Fruit fly (Drosophila melanogaster) whole organism, embryonic: ENCODE data around the gene L2HGDH.
A peak's percentile ranks its signal among the peaks of the same experiment; 100 is the strongest.

ENCODE experiments used
- CG10267 ChIP-seq: fragments of 200-800 bp; sonication (Bioruptor generic); optimal IDR thresholded peaks from 2 replicates; lab custom pipeline; 2018; ENCODE audit warnings: missing biosample characterization, mild to moderate bottlenecking, missing genetic modification characterization, moderate library complexity
- CG10462 ChIP-seq: fragments of 200-800 bp; sonication (Bioruptor generic); optimal IDR thresholded peaks from 2 replicates; lab custom pipeline; 2016; ENCODE audit warnings: missing biosample characterization, missing genetic modification characterization
- CG11695 ChIP-seq: fragments of 200-800 bp; sonication (Bioruptor generic); IDR thresholded peaks from 3 replicates; pipeline ENCODE4 v1.3.6; 2022; ENCODE audit warnings: missing biosample characterization, missing genetic modification characterization
- CG11696 ChIP-seq: fragments of 200-800 bp; sonication (Bioruptor generic); IDR thresholded peaks from 2 replicates; pipeline ENCODE4 v1.3.6; 2022; ENCODE audit warnings: missing biosample characterization, missing genetic modification characterization
- CG11723 ChIP-seq: fragments of 200-800 bp; sonication (Bioruptor generic); optimal IDR thresholded peaks from 2 replicates; lab custom pipeline; 2017; ENCODE audit warnings: missing biosample characterization, mild to moderate bottlenecking, missing genetic modification characterization
- CG13894 ChIP-seq: fragments of 200-800 bp; sonication (Bioruptor generic); optimal IDR thresholded peaks from 3 replicates; lab custom pipeline; 2018; ENCODE audit warnings: missing biosample characterization, mild to moderate bottlenecking, missing genetic modification characterization, moderate library complexity
- CG14050 ChIP-seq: fragments of 200-800 bp; sonication (Bioruptor generic); IDR thresholded peaks from 3 replicates; pipeline ENCODE4 v1.3.6; 2022; ENCODE audit warnings: missing biosample characterization, missing genetic modification characterization
- CG1603 ChIP-seq: fragments of 200-800 bp; sonication (Bioruptor generic); optimal IDR thresholded peaks from 2 replicates; lab custom pipeline; 2019; ENCODE audit warnings: missing biosample characterization, mild to moderate bottlenecking, missing genetic modification characterization, moderate library complexity
- CG16863 ChIP-seq: fragments of 200-800 bp; sonication (Bioruptor generic); optimal IDR thresholded peaks from 3 replicates; lab custom pipeline; 2016; ENCODE audit warnings: missing biosample characterization, missing genetic modification characterization
- CG17802 ChIP-seq: fragments of 200-800 bp; sonication (Bioruptor generic); optimal IDR thresholded peaks from 2 replicates; lab custom pipeline; 2018; ENCODE audit warnings: missing biosample characterization, mild to moderate bottlenecking, missing genetic modification characterization, moderate library complexity
- CG17829 ChIP-seq: fragments of 200-800 bp; optimal IDR thresholded peaks from 2 replicates; lab custom pipeline; 2019; ENCODE audit warnings: missing biosample characterization, mild to moderate bottlenecking, missing genetic modification characterization, moderate library complexity
- CG2678 ChIP-seq: fragments of 200-800 bp; sonication (Bioruptor generic); optimal IDR thresholded peaks from 3 replicates; lab custom pipeline; 2019; ENCODE audit warnings: missing biosample characterization, mild to moderate bottlenecking, missing genetic modification characterization, moderate library complexity
- CG32767 ChIP-seq: fragments of 200-800 bp; sonication (Bioruptor generic); IDR thresholded peaks from 2 replicates; pipeline ENCODE4 v1.3.6; 2022; ENCODE audit warnings: missing biosample characterization, missing genetic modification characterization
- CG3726 ChIP-seq: fragments of 200-800 bp; sonication (Bioruptor generic); IDR thresholded peaks from 3 replicates; pipeline ENCODE4, ENCODE4 v1.3.6; 2022; ENCODE audit warnings: missing biosample characterization, missing genetic modification characterization
- CG4404 ChIP-seq: fragments of 200-800 bp; sonication (Bioruptor generic); IDR thresholded peaks from 2 replicates; pipeline ENCODE4 v1.3.6; 2022; ENCODE audit warnings: missing biosample characterization, missing genetic modification characterization
- CG4707 ChIP-seq: fragments of 200-800 bp; sonication (Bioruptor generic); optimal IDR thresholded peaks from 2 replicates; lab custom pipeline; 2018; ENCODE audit warnings: missing biosample characterization, mild to moderate bottlenecking, missing genetic modification characterization, moderate library complexity
- CG8290 ChIP-seq, 3 experiments: fragments of 200-800 bp; sonication (Bioruptor generic); optimal IDR thresholded peaks; 2 replicates each; lab custom pipeline; 2016 to 2019; ENCODE audit warnings: missing biosample characterization in 3 of 3, missing genetic modification characterization in 3 of 3, mild to moderate bottlenecking in 2 of 3, moderate library complexity in 1 of 3
- CG8478 ChIP-seq: fragments of >200 bp; optimal IDR thresholded peaks from 2 replicates; lab custom pipeline; 2018
- Dip2 ChIP-seq: fragments of 200-800 bp; sonication (Bioruptor generic); IDR thresholded peaks from 2 replicates; pipeline ENCODE4 v1.3.6; 2022; ENCODE audit warnings: missing biosample characterization, missing genetic modification characterization
- Doc2 ChIP-seq: fragments of 200-800 bp; sonication (Bioruptor generic); IDR thresholded peaks from 2 replicates; pipeline ENCODE4 v1.3.6; 2022; ENCODE audit warnings: missing biosample characterization, missing genetic modification characterization
- Doc3 ChIP-seq: fragments of 200-800 bp; sonication (Bioruptor generic); IDR thresholded peaks from 3 replicates; pipeline ENCODE4 v1.3.6; 2022; ENCODE audit warnings: missing biosample characterization, missing genetic modification characterization; ENCODE audit not compliant: partially characterized antibody
- Drgx ChIP-seq: fragments of 200-800 bp; sonication (Bioruptor generic); IDR thresholded peaks from 2 replicates; pipeline ENCODE4 v1.3.6; 2022; ENCODE audit warnings: missing biosample characterization, missing genetic modification characterization
- Ets97D ChIP-seq: fragments of 200-800 bp; sonication (Bioruptor generic); optimal IDR thresholded peaks from 3 replicates; lab custom pipeline; 2016; ENCODE audit warnings: missing biosample characterization, missing genetic modification characterization
- Fer3 ChIP-seq: fragments of 200-800 bp; sonication (Bioruptor generic); optimal IDR thresholded peaks from 2 replicates; lab custom pipeline; 2018; ENCODE audit warnings: missing biosample characterization, mild to moderate bottlenecking, missing genetic modification characterization, moderate library complexity
- HmgD ChIP-seq: fragments of 200-800 bp; sonication (Bioruptor generic); optimal IDR thresholded peaks from 3 replicates; lab custom pipeline; 2016; ENCODE audit warnings: missing biosample characterization, missing genetic modification characterization
- Kr ChIP-seq: fragments of 200-800 bp; sonication (Bioruptor generic); optimal IDR thresholded peaks from 2 replicates; lab custom pipeline; 2017; ENCODE audit warnings: missing biosample characterization, mild to moderate bottlenecking, missing genetic modification characterization
- Med ChIP-seq: fragments of 200-800 bp; sonication (Bioruptor generic); peaks from one replicate; lab custom pipeline; 2016; ENCODE audit warnings: missing biosample characterization, missing genetic modification characterization, mild to moderate bottlenecking, inconsistent platforms, moderate library complexity
- Scr ChIP-seq: fragments of 200-800 bp; sonication (Bioruptor generic); IDR thresholded peaks from 2 replicates; pipeline ENCODE4 v1.3.6; 2022; ENCODE audit warnings: missing biosample characterization, missing genetic modification characterization; ENCODE audit not compliant: partially characterized antibody
- Sox102F ChIP-seq: fragments of 200-800 bp; sonication (Bioruptor generic); optimal IDR thresholded peaks from 2 replicates; lab custom pipeline; 2018; ENCODE audit warnings: missing biosample characterization, mild to moderate bottlenecking, missing genetic modification characterization, moderate library complexity
- Sry-δ ChIP-seq: fragments of 200-800 bp; sonication (Bioruptor generic); optimal IDR thresholded peaks from 2 replicates; lab custom pipeline; 2016; ENCODE audit warnings: missing biosample characterization, missing genetic modification characterization
- Trl ChIP-seq, 3 experiments: fragments of >200 bp in 2 of 3; fragments of 200-800 bp in 1 of 3; sonication (Bioruptor generic) in 1 of 3; optimal IDR thresholded peaks; 2 replicates in 1 of 3; 3 replicates in 2 of 3; lab custom pipeline; 2016 to 2017; ENCODE audit warnings: missing biosample characterization in 1 of 3, missing genetic modification characterization in 1 of 3
- al ChIP-seq: fragments of 200-800 bp; sonication (Bioruptor generic); IDR thresholded peaks from 2 replicates; pipeline ENCODE4 v1.3.6; 2022; ENCODE audit warnings: missing biosample characterization, missing genetic modification characterization
- bigmax ChIP-seq: fragments of 200-800 bp; sonication (Bioruptor generic); optimal IDR thresholded peaks from 2 replicates; lab custom pipeline; 2018; ENCODE audit warnings: missing biosample characterization, mild to moderate bottlenecking, missing genetic modification characterization
- corto ChIP-seq: fragments of 200-800 bp; sonication (Bioruptor generic); optimal IDR thresholded peaks from 2 replicates; lab custom pipeline; 2016; ENCODE audit warnings: missing biosample characterization, mild to moderate bottlenecking, missing genetic modification characterization, moderate library complexity
- esg ChIP-seq: fragments of 200-800 bp; sonication (Bioruptor generic); conservative IDR thresholded peaks from 2 replicates; pipeline ENCODE4 v1.3.6; 2022; ENCODE audit warnings: missing biosample characterization, missing genetic modification characterization
- insv ChIP-seq, 2 experiments: fragments of 200-800 bp; sonication (Bioruptor generic); optimal IDR thresholded peaks; 3 replicates each; lab custom pipeline; 2016 to 2018; ENCODE audit warnings: missing biosample characterization in 2 of 2, missing genetic modification characterization in 2 of 2
- knrl ChIP-seq: fragments of 200-800 bp; sonication (Bioruptor generic); IDR thresholded peaks from 3 replicates; pipeline ENCODE4 v1.3.6; 2022; ENCODE audit warnings: missing biosample characterization, missing genetic modification characterization; ENCODE audit not compliant: partially characterized antibody
- lov ChIP-seq, 2 experiments: fragments of 200-800 bp in 1 of 2; fragments of >200 bp in 1 of 2; sonication (Bioruptor generic) in 1 of 2; IDR thresholded peaks in 1 of 2; optimal IDR thresholded peaks in 1 of 2; 2 replicates in 1 of 2; 3 replicates in 1 of 2; pipeline versions ENCODE4 v1.3.6 to Lab custom; 2017 to 2022; ENCODE audit warnings: missing biosample characterization in 1 of 2, missing genetic modification characterization in 1 of 2
- nom ChIP-seq: fragments of 200-800 bp; sonication (Bioruptor generic); optimal IDR thresholded peaks from 2 replicates; lab custom pipeline; 2017; ENCODE audit warnings: missing biosample characterization, missing genetic modification characterization, mild to moderate bottlenecking, moderate library complexity, missing genetic modification reagents
- p53 ChIP-seq: fragments of 200-800 bp; sonication (Bioruptor generic); optimal IDR thresholded peaks from 2 replicates; lab custom pipeline; 2016; ENCODE audit warnings: missing biosample characterization, missing genetic modification characterization
- pan ChIP-seq, 4 experiments: fragments of >200 bp in 3 of 4; fragments of 200-800 bp in 1 of 4; sonication (Bioruptor generic) in 1 of 4; optimal IDR thresholded peaks in 3 of 4; IDR thresholded peaks in 1 of 4; 2 replicates each; pipeline versions ENCODE4 v1.3.6 to Lab custom; 2017 to 2022; ENCODE audit warnings: missing biosample characterization in 2 of 4, missing genetic modification characterization in 2 of 4, mixed read lengths in 1 of 4
- scrt ChIP-seq: fragments of 200-800 bp; sonication (Bioruptor generic); optimal IDR thresholded peaks from 2 replicates; lab custom pipeline; 2018; ENCODE audit warnings: missing biosample characterization, mild to moderate bottlenecking, missing genetic modification characterization, moderate library complexity

The L2HGDH gene

DNA sequence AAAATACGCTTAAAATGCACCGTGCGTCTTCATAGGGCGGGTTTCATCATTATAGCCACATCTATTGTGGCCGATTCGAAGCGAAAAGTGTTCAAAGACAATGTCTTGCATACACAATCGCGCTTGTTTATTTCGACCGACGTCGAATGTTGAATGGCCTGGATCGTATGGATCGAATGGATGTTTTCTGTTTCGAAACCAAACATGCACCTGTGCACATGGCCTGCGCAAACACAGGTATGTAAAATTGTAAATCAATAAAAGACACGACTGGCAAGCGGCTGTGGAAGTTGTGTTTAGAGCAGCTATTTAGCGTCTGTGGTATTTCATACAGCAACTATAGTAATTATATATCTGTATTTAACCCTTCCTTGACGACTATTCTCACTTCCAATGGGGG is 7.2 kb upstream of the L2HGDH start (continued):
- TF ChIP-seq CG13894: no peak
- no peak for TF ChIP-seq CG2678 (tag; lab: Kevin White, UChicago)
- peak; percentile 45 for TF ChIP-seq CG4707 (GFP tag; lab: Kevin White, UChicago)
- peak; percentile 0 for TF ChIP-seq Sox102F (GFP tag; lab: Kevin White, UChicago)

DNA sequence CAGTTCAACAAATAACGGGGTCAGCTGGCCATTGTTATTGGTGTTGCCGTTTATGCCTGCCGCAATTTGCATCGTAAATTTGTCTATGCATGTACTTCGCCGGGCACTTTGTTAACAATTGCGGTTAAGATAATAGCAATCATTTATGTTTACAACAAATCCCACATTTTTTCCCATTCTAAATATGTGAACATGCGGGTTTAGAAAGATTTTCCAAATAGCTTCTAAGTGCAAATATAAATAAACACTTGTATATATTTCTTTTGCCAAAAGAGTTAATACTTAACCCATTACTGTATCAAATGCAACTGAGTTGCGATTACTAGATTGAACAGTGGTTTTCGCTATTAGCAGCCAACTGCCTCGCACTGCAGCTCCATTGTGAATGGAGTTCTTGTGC is 6.7 kb upstream of the L2HGDH start:
- TF ChIP-seq al (no peak), CG11696 (0 out of 2 replicates have a peak, but pooled peaks have one; percentile 13), CG11695 (GFP tag; lab: Robert Waterston, UW) (no peak), HmgD (GFP tag; lab: Kevin White, UChicago) (no peak), CG4404 (no peak), knrl (GFP tag; lab: Robert Waterston, UW) (no peak), lov (optimal IDR thresholded peaks at IDR 0.05; lab: Kevin White, UChicago) (no peak), lov (GFP tag; IDR thresholded peaks at IDR 0.05; lab: Robert Waterston, UW) (no peak), p53 (GFP tag; lab: Kevin White, UChicago) (no peak), pan (optimal IDR thresholded peaks at IDR 0.05; lab: Kevin White, UChicago) (no peak), pan (GFP tag; optimal IDR thresholded peaks at IDR 0.05 in 1 of 2, IDR thresholded peaks at IDR 0.05 in 1 of 2) (no peak), Dip2 (GFP tag; lab: Robert Waterston, UW) (no peak), CG8478 (no peak), Scr (GFP tag; lab: Robert Waterston, UW) (no peak), Med (peak; percentile 34), Doc3 (GFP tag; lab: Robert Waterston, UW) (no peak), Sry-δ (GFP tag; lab: Kevin White, UChicago) (no peak), CG16863 (GFP tag; lab: Kevin White, UChicago) (no peak), CG17802 (tag; lab: Kevin White, UChicago) (no peak), CG1603 (tag; lab: Kevin White, UChicago) (peak; percentile 12), Drgx (GFP tag; lab: Robert Waterston, UW) (peak; percentile 65; the same call in 1 of the 2 replicates), Fer3 (tag; lab: Kevin White, UChicago) (no peak), Ets97D (GFP tag; lab: Kevin White, UChicago) (no peak), Doc2 (GFP tag; lab: Robert Waterston, UW) (no peak), CG10462 (GFP tag; lab: Kevin White, UChicago) (no peak), CG10267 (tag; lab: Kevin White, UChicago) (no peak)

DNA sequence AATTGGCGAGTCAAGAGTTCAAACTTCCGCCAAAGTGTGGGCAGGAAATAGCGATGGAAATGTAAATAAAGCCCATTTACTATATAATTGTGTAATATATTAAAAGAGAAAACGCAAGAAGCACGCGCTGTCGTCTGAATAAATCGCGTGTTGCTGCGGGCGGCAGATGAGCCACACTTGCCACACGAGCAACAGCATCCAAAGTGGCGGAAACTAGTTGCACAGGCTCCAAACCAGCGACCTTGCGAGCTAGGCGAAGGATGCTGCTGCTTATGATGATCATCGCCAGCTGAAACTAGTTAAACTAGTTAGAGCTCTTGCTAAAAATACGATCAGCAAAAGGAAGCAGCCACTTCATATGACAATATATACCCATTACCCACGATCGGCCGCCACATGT is 5.2 kb upstream of the L2HGDH start:
- TF ChIP-seq nom: peak; percentile 26
- TF ChIP-seq Kr: no peak
- no peak for TF ChIP-seq CG14050 (GFP tag; lab: Robert Waterston, UW)
- no peak for TF ChIP-seq CG3726 (GFP tag; lab: Robert Waterston, UW)
- TF ChIP-seq Trl (optimal IDR thresholded peaks at IDR 0.05; lab: Kevin White, UChicago): no peak
- TF ChIP-seq Trl (GFP tag; optimal IDR thresholded peaks at IDR 0.05; lab: Kevin White, UChicago): no peak
- no peak for TF ChIP-seq CG16863 (GFP tag; lab: Kevin White, UChicago)
- TF ChIP-seq CG32767 (GFP tag; lab: Robert Waterston, UW): 0 out of 2 replicates have a peak, but pooled peaks have one; percentile 12
- TF ChIP-seq insv (GFP tag; optimal IDR thresholded peaks at IDR 0.05; lab: Kevin White, UChicago): no peak
- no peak for TF ChIP-seq CG17829 (tag; lab: Kevin White, UChicago)
- no peak for TF ChIP-seq CG11723 (GFP tag; lab: Kevin White, UChicago)
- TF ChIP-seq CG8290 (GFP tag; optimal IDR thresholded peaks at IDR 0.05; lab: Kevin White, UChicago): no peak
- TF ChIP-seq CG8290 (tag; optimal IDR thresholded peaks at IDR 0.05; lab: Kevin White, UChicago): no peak
- TF ChIP-seq corto (GFP tag; lab: Kevin White, UChicago): no peak
- TF ChIP-seq scrt (GFP tag; lab: Kevin White, UChicago): no peak
- no peak for TF ChIP-seq bigmax (GFP tag; lab: Kevin White, UChicago)
- no peak for TF ChIP-seq esg (GFP tag; lab: Robert Waterston, UW)
